Worm (Caenorhabditis elegans) whole organism, L3 larva: ENCODE data around the gene F47F2.1.

Experiments
- R02D3.7 ChIP-seq: fragments of 150-350 bp; optimal IDR thresholded peaks from 2 replicates; lab custom pipeline; 2014; ENCODE audit warnings: missing biosample characterization, missing genetic modification characterization
- ZK546.5 ChIP-seq: sonication (generic microtip); optimal IDR thresholded peaks from 2 replicates; lab custom pipeline; 2017; ENCODE audit warnings: missing biosample characterization, missing genetic modification characterization
- aly-2 ChIP-seq: fragments of 150-350 bp; optimal IDR thresholded peaks from 2 replicates; lab custom pipeline; 2014; ENCODE audit warnings: missing biosample characterization, missing genetic modification characterization
- ama-1 ChIP-seq: fragments of 150-350 bp; optimal IDR thresholded peaks from 2 replicates; lab custom pipeline; 2018
- ceh-16 ChIP-seq: sonication (generic microtip); optimal IDR thresholded peaks from 2 replicates; lab custom pipeline; 2017; ENCODE audit warnings: missing biosample characterization, missing genetic modification characterization
- ceh-82 ChIP-seq: fragments of 150-350 bp; optimal IDR thresholded peaks from 2 replicates; lab custom pipeline; 2014; ENCODE audit warnings: missing biosample characterization, missing genetic modification characterization
- daf-12 ChIP-seq: fragments of 150-350 bp; optimal IDR thresholded peaks from 2 replicates; lab custom pipeline; 2014; ENCODE audit warnings: missing biosample characterization, missing genetic modification reagents, missing genetic modification characterization
- egl-27 ChIP-seq: sonication (generic microtip); optimal IDR thresholded peaks from 4 replicates; lab custom pipeline; 2017; ENCODE audit warnings: missing biosample characterization, missing genetic modification reagents, missing genetic modification characterization
- egl-5 ChIP-seq: fragments of 150-350 bp; optimal IDR thresholded peaks from 2 replicates; lab custom pipeline; 2017; ENCODE audit warnings: missing biosample characterization, missing genetic modification reagents, missing genetic modification characterization, inconsistent platforms
- elt-1 ChIP-seq: fragments of 150-350 bp; optimal IDR thresholded peaks from 2 replicates; lab custom pipeline; 2014; ENCODE audit warnings: missing biosample characterization, missing genetic modification characterization
- elt-2 ChIP-seq: sonication (generic microtip); optimal IDR thresholded peaks from 2 replicates; lab custom pipeline; 2016; ENCODE audit warnings: missing genetic modification reagents, mild to moderate bottlenecking, missing genetic modification characterization, missing compliant biosample characterization
- elt-3 ChIP-seq, 3 experiments: fragments of 150-350 bp in 1 of 3; sonication (generic microtip) in 2 of 3; optimal IDR thresholded peaks; 2 replicates in 2 of 3; 4 replicates in 1 of 3; lab custom pipeline; 2014 to 2017; ENCODE audit warnings: missing biosample characterization in 3 of 3, missing genetic modification characterization in 3 of 3
- eor-1 ChIP-seq, 2 experiments: fragments of 150-350 bp; optimal IDR thresholded peaks; 2 replicates each; lab custom pipeline; 2014 to 2018; ENCODE audit warnings: missing biosample characterization in 2 of 2, missing genetic modification characterization in 2 of 2
- fkh-10 ChIP-seq: sonication (generic microtip); optimal IDR thresholded peaks from 2 replicates; lab custom pipeline; 2017; ENCODE audit warnings: missing biosample characterization, missing genetic modification reagents, missing genetic modification characterization
- fkh-2 ChIP-seq: fragments of 150-350 bp; optimal IDR thresholded peaks from 2 replicates; lab custom pipeline; 2014; ENCODE audit warnings: missing biosample characterization, missing genetic modification reagents, missing genetic modification characterization
- hmg-11 ChIP-seq: sonication (generic microtip); optimal IDR thresholded peaks from 2 replicates; lab custom pipeline; 2016; ENCODE audit warnings: missing genetic modification characterization, missing compliant biosample characterization
- lin-15B ChIP-seq: fragments of 150-350 bp; optimal IDR thresholded peaks from 2 replicates; lab custom pipeline; 2014; ENCODE audit warnings: missing biosample characterization, missing genetic modification characterization
- lin-39 ChIP-seq: fragments of 150-350 bp; optimal IDR thresholded peaks from 2 replicates; lab custom pipeline; 2018; ENCODE audit warnings: missing biosample characterization, missing genetic modification reagents, missing genetic modification characterization
- lsy-12 ChIP-seq: sonication (generic microtip); optimal IDR thresholded peaks from 2 replicates; lab custom pipeline; 2016; ENCODE audit warnings: mild to moderate bottlenecking, missing genetic modification characterization, missing compliant biosample characterization
- mml-1 ChIP-seq: fragments of 150-350 bp; sonication (generic microtip); optimal IDR thresholded peaks from 3 replicates; lab custom pipeline; 2014; ENCODE audit warnings: missing biosample characterization, missing genetic modification characterization
- nfya-1 ChIP-seq: sonication (generic microtip); optimal IDR thresholded peaks from 2 replicates; lab custom pipeline; 2017; ENCODE audit warnings: missing genetic modification characterization, mild to moderate bottlenecking, missing compliant biosample characterization, antibody characterized with exemption, moderate library complexity; ENCODE audit not compliant: insufficient read depth
- nhr-11 ChIP-seq: fragments of 150-350 bp; optimal IDR thresholded peaks from 2 replicates; lab custom pipeline; 2014; ENCODE audit warnings: missing biosample characterization, missing genetic modification characterization
- nhr-12 ChIP-seq: fragments of 150-350 bp; optimal IDR thresholded peaks from 2 replicates; lab custom pipeline; 2014; ENCODE audit warnings: missing biosample characterization, missing genetic modification characterization
- nhr-237 ChIP-seq: fragments of 150-350 bp; optimal IDR thresholded peaks from 2 replicates; lab custom pipeline; 2014; ENCODE audit warnings: missing biosample characterization, missing genetic modification characterization
- nhr-25 ChIP-seq: sonication (generic microtip); optimal IDR thresholded peaks from 2 replicates; lab custom pipeline; 2017; ENCODE audit warnings: missing biosample characterization, missing genetic modification characterization
- nhr-43 ChIP-seq: sonication (generic microtip); optimal IDR thresholded peaks from 2 replicates; lab custom pipeline; 2016; ENCODE audit warnings: mild to moderate bottlenecking, missing genetic modification characterization, missing compliant biosample characterization; ENCODE audit not compliant: poor library complexity, severe bottlenecking
- nhr-67 ChIP-seq: fragments of 150-350 bp; optimal IDR thresholded peaks from 2 replicates; lab custom pipeline; 2014; ENCODE audit warnings: missing biosample characterization, missing genetic modification characterization
- pha-4 ChIP-seq: fragments of 150-350 bp; optimal IDR thresholded peaks from 2 replicates; lab custom pipeline; 2014; ENCODE audit warnings: missing biosample characterization, missing genetic modification reagents, missing genetic modification characterization
- pqm-1 ChIP-seq: fragments of 150-350 bp; optimal IDR thresholded peaks from 2 replicates; lab custom pipeline; 2017; ENCODE audit warnings: missing biosample characterization, missing genetic modification characterization, inconsistent platforms
- skn-1 ChIP-seq: fragments of 150-350 bp; optimal IDR thresholded peaks from 2 replicates; lab custom pipeline; 2014; ENCODE audit warnings: missing biosample characterization, missing genetic modification characterization
- snpc-4 ChIP-seq: fragments of 150-350 bp; optimal IDR thresholded peaks from 2 replicates; lab custom pipeline; 2014; ENCODE audit warnings: missing biosample characterization, missing genetic modification characterization
- unc-39 ChIP-seq: sonication (generic microtip); optimal IDR thresholded peaks from 4 replicates; lab custom pipeline; 2017; ENCODE audit warnings: missing biosample characterization, missing genetic modification characterization
- unc-62 ChIP-seq: fragments of 150-350 bp; sonication (generic microtip); optimal IDR thresholded peaks from 4 replicates; lab custom pipeline; 2014; ENCODE audit warnings: missing biosample characterization, missing genetic modification reagents, missing genetic modification characterization
- zag-1 ChIP-seq: fragments of 150-350 bp; optimal IDR thresholded peaks from 2 replicates; lab custom pipeline; 2014; ENCODE audit warnings: missing biosample characterization, missing genetic modification characterization
- ztf-11 ChIP-seq: fragments of 150-350 bp; optimal IDR thresholded peaks from 2 replicates; lab custom pipeline; 2014; ENCODE audit warnings: missing biosample characterization, missing genetic modification characterization
- ztf-4 ChIP-seq: fragments of 150-350 bp; optimal IDR thresholded peaks from 2 replicates; lab custom pipeline; 2014; ENCODE audit warnings: missing biosample characterization, missing genetic modification characterization

The F47F2.1 gene

ce11 chrX:3838670-3839069 is 39.7 kb upstream of the F47F2.1 start:
- no peak for TF ChIP-seq ztf-11 (tag; lab: Kevin White, UChicago)
- peak; percentile 63 for TF ChIP-seq nhr-25 (tag; lab: Kevin White, UChicago)
- peak; percentile 41 for TF ChIP-seq ama-1 (lab: Kevin White, UChicago)

- TF ChIP-seq aly-2 (tag; lab: Kevin White, UChicago) (no peak), ceh-82 (tag; lab: Kevin White, UChicago) (no peak), ZK546.5 (tag; lab: Kevin White, UChicago) (no peak), fkh-10 (GFP tag; lab: Kevin White, UChicago) (no peak), ama-1 (lab: Kevin White, UChicago) (no peak), egl-5 (peak; percentile 83), lin-39 (tag; lab: Kevin White, UChicago) (peak; percentile 58), mml-1 (no peak), snpc-4 (tag; lab: Kevin White, UChicago) (no peak), eor-1 (tag; optimal IDR thresholded peaks at IDR 0.05; lab: Kevin White, UChicago) (no peak), elt-1 (tag; lab: Kevin White, UChicago) (no peak), nhr-43 (peak; percentile 51), lin-15B (tag; lab: Kevin White, UChicago) (no peak), nfya-1 (tag; lab: Kevin White, UChicago) (peak; percentile 49), unc-62 (peak; percentile 1), pqm-1 (tag; lab: Kevin White, UChicago) (no peak), nhr-11 (tag; lab: Kevin White, UChicago) (peak; percentile 37), ztf-11 (tag; lab: Kevin White, UChicago) (no peak), lsy-12 (tag; lab: Kevin White, UChicago) (no peak), nhr-12 (no peak), unc-39 (tag; lab: Kevin White, UChicago) (no peak), nhr-25 (tag; lab: Kevin White, UChicago) (no peak)
These were observed 39.2 kb upstream of the F47F2.1 start for ce11 chrX:3839172-3839571.

ce11 chrX:3842398-3842896 is 35.9 kb upstream of the F47F2.1 start, which contains the start of gene ttr-48:
Gene ttr-48 (minus strand): TSS chrX:3842448.
- TF ChIP-seq skn-1 (tag; lab: Kevin White, UChicago) (no peak), fkh-2 (tag; lab: Kevin White, UChicago) (no peak), pqm-1 (tag; lab: Kevin White, UChicago) (peak; percentile 92), lsy-12 (tag; lab: Kevin White, UChicago) (no peak), nhr-237 (tag; lab: Kevin White, UChicago) (no peak), nhr-11 (tag; lab: Kevin White, UChicago) (no peak), elt-2 (tag; lab: Kevin White, UChicago) (peak; percentile 88), nhr-67 (no peak), hmg-11 (tag; lab: Kevin White, UChicago) (no peak), ceh-16 (no peak), zag-1 (tag; lab: Kevin White, UChicago) (no peak), lin-39 (tag; lab: Kevin White, UChicago) (no peak), ama-1 (lab: Kevin White, UChicago) (no peak), pha-4 (tag; lab: Kevin White, UChicago) (peak; percentile 94)

ce11 chrX:3853901-3854300 is 24.4 kb upstream of the F47F2.1 start:
- TF ChIP-seq egl-5 (peak; percentile 5), ztf-4 (tag; lab: Kevin White, UChicago) (no peak), lin-39 (tag; lab: Kevin White, UChicago) (peak; percentile 25), nfya-1 (tag; lab: Kevin White, UChicago) (peak; percentile 20)

- TF ChIP-seq elt-3 (tag; optimal IDR thresholded peaks at IDR 0.05; lab: Kevin White, UChicago): no peak
- TF ChIP-seq nhr-12: no peak
- TF ChIP-seq ceh-82 (tag; lab: Kevin White, UChicago): no peak
- TF ChIP-seq daf-12 (tag; lab: Kevin White, UChicago): no peak
- no peak for TF ChIP-seq egl-27 (tag; lab: Kevin White, UChicago)
- no peak for TF ChIP-seq nhr-237 (tag; lab: Kevin White, UChicago)
- TF ChIP-seq R02D3.7 (tag; lab: Kevin White, UChicago): no peak
These were observed 22.6 kb upstream of the F47F2.1 start for ce11 chrX:3855717-3856116.
